Worm (Caenorhabditis elegans) whole organism, L2 larva: ENCODE data around the gene pes-8.
A peak's percentile ranks its signal among the peaks of the same experiment; 100 is the strongest.

ENCODE experiments used
- C34F6.9 ChIP-seq: fragments of 150-350 bp; optimal IDR thresholded peaks from 2 replicates; lab custom pipeline; 2014; ENCODE audit warnings: missing biosample characterization, missing genetic modification characterization
- R02D3.7 ChIP-seq: fragments of 150-350 bp; optimal IDR thresholded peaks from 2 replicates; lab custom pipeline; 2014; ENCODE audit warnings: missing biosample characterization, missing genetic modification characterization
- alr-1 ChIP-seq: fragments of 150-350 bp; optimal IDR thresholded peaks from 2 replicates; lab custom pipeline; 2014; ENCODE audit warnings: missing biosample characterization, missing genetic modification characterization
- aly-2 ChIP-seq: fragments of 150-350 bp; optimal IDR thresholded peaks from 2 replicates; lab custom pipeline; 2014; ENCODE audit warnings: missing biosample characterization, missing genetic modification characterization
- ama-1 ChIP-seq: fragments of 150-350 bp; optimal IDR thresholded peaks from 2 replicates; lab custom pipeline; 2018; ENCODE audit warnings: inconsistent platforms
- blmp-1 ChIP-seq: sonication (generic microtip); optimal IDR thresholded peaks from 2 replicates; lab custom pipeline; 2017; ENCODE audit warnings: missing genetic modification characterization, mild to moderate bottlenecking, missing compliant biosample characterization, antibody characterized with exemption, moderate library complexity; ENCODE audit not compliant: insufficient read depth
- crh-2 ChIP-seq: sonication (generic microtip); optimal IDR thresholded peaks from 2 replicates; lab custom pipeline; 2017; ENCODE audit warnings: missing biosample characterization, missing genetic modification characterization
- dmd-4 ChIP-seq: sonication (generic microtip); optimal IDR thresholded peaks from 2 replicates; lab custom pipeline; 2017; ENCODE audit warnings: missing biosample characterization, missing genetic modification characterization
- egl-27 ChIP-seq: sonication (generic microtip); optimal IDR thresholded peaks from 3 replicates; lab custom pipeline; 2017; ENCODE audit warnings: missing biosample characterization, missing genetic modification reagents, missing genetic modification characterization
- elt-1 ChIP-seq: fragments of 150-350 bp; optimal IDR thresholded peaks from 2 replicates; lab custom pipeline; 2014; ENCODE audit warnings: missing biosample characterization, missing genetic modification characterization
- elt-3 ChIP-seq: sonication (generic microtip); optimal IDR thresholded peaks from 2 replicates; lab custom pipeline; 2017; ENCODE audit warnings: missing biosample characterization, missing genetic modification characterization
- fos-1 ChIP-seq: fragments of 150-350 bp; optimal IDR thresholded peaks from 2 replicates; lab custom pipeline; 2014; ENCODE audit warnings: missing biosample characterization, missing genetic modification characterization
- gmeb-1 ChIP-seq: fragments of 150-350 bp; optimal IDR thresholded peaks from 2 replicates; lab custom pipeline; 2014; ENCODE audit warnings: missing biosample characterization, missing genetic modification characterization
- lin-13 ChIP-seq: fragments of 150-350 bp; optimal IDR thresholded peaks from 2 replicates; lab custom pipeline; 2014; ENCODE audit warnings: missing biosample characterization, missing genetic modification reagents, missing genetic modification characterization
- lin-39 ChIP-seq: fragments of 150-350 bp; optimal IDR thresholded peaks from 2 replicates; lab custom pipeline; 2014; ENCODE audit warnings: missing biosample characterization, missing genetic modification reagents, missing genetic modification characterization
- lsy-2 ChIP-seq, 2 experiments: fragments of 150-350 bp in 1 of 2; sonication (generic microtip) in 1 of 2; optimal IDR thresholded peaks; 2 replicates each; lab custom pipeline; 2014 to 2017; ENCODE audit warnings: missing biosample characterization in 2 of 2, missing genetic modification characterization in 2 of 2
- mab-5 ChIP-seq: fragments of 150-350 bp; optimal IDR thresholded peaks from 2 replicates; lab custom pipeline; 2014; ENCODE audit warnings: missing biosample characterization, missing genetic modification characterization
- mbf-1 ChIP-seq: sonication (generic microtip); optimal IDR thresholded peaks from 2 replicates; lab custom pipeline; 2017; ENCODE audit warnings: missing biosample characterization, missing genetic modification characterization
- mdl-1 ChIP-seq, 2 experiments: fragments of 150-350 bp in 1 of 2; sonication (generic microtip) in 1 of 2; optimal IDR thresholded peaks; 2 replicates each; lab custom pipeline; 2017; ENCODE audit warnings: missing biosample characterization in 2 of 2, missing genetic modification characterization in 2 of 2
- nhr-10 ChIP-seq: sonication (generic microtip); optimal IDR thresholded peaks from 2 replicates; lab custom pipeline; 2017; ENCODE audit warnings: missing biosample characterization, missing genetic modification characterization
- nhr-12 ChIP-seq: fragments of 150-350 bp; optimal IDR thresholded peaks from 2 replicates; lab custom pipeline; 2014; ENCODE audit warnings: missing biosample characterization, missing genetic modification characterization
- nhr-129 ChIP-seq: fragments of 150-350 bp; optimal IDR thresholded peaks from 2 replicates; lab custom pipeline; 2014; ENCODE audit warnings: missing biosample characterization, missing genetic modification characterization
- nhr-21 ChIP-seq: fragments of 150-350 bp; optimal IDR thresholded peaks from 2 replicates; lab custom pipeline; 2014; ENCODE audit warnings: missing biosample characterization, missing genetic modification characterization
- nhr-25 ChIP-seq: fragments of 150-350 bp; sonication (generic microtip); optimal IDR thresholded peaks from 3 replicates; lab custom pipeline; 2014; ENCODE audit warnings: missing biosample characterization, missing genetic modification characterization
- nhr-6 ChIP-seq: fragments of 150-350 bp; optimal IDR thresholded peaks from 2 replicates; lab custom pipeline; 2014; ENCODE audit warnings: missing biosample characterization, missing genetic modification characterization
- nhr-77 ChIP-seq: fragments of 150-350 bp; optimal IDR thresholded peaks from 2 replicates; lab custom pipeline; 2014; ENCODE audit warnings: missing biosample characterization, missing genetic modification characterization
- peb-1 ChIP-seq: fragments of 150-350 bp; optimal IDR thresholded peaks from 2 replicates; lab custom pipeline; 2014; ENCODE audit warnings: missing biosample characterization, missing genetic modification characterization
- skn-1 ChIP-seq: sonication (generic microtip); optimal IDR thresholded peaks from 2 replicates; lab custom pipeline; 2017; ENCODE audit warnings: missing biosample characterization, missing genetic modification characterization
- sma-9 ChIP-seq, 2 experiments: fragments of 150-350 bp in 1 of 2; sonication (generic microtip) in 1 of 2; optimal IDR thresholded peaks; 2 replicates each; lab custom pipeline; 2014 to 2016; ENCODE audit warnings: missing genetic modification characterization in 2 of 2, mild to moderate bottlenecking in 1 of 2, missing biosample characterization in 1 of 2, missing compliant biosample characterization in 1 of 2, missing genetic modification reagents in 1 of 2, moderate library complexity in 1 of 2
- unc-55 ChIP-seq: fragments of 150-350 bp; sonication (generic microtip); optimal IDR thresholded peaks from 3 replicates; lab custom pipeline; 2014; ENCODE audit warnings: missing biosample characterization, missing genetic modification reagents, missing genetic modification characterization
- unc-62 ChIP-seq: fragments of 150-350 bp; optimal IDR thresholded peaks from 2 replicates; lab custom pipeline; 2014; ENCODE audit warnings: missing biosample characterization, missing genetic modification reagents, missing genetic modification characterization
- ztf-11 ChIP-seq: sonication (generic microtip); optimal IDR thresholded peaks from 2 replicates; lab custom pipeline; 2017; ENCODE audit warnings: missing biosample characterization, missing genetic modification characterization
- ztf-4 ChIP-seq: fragments of 150-350 bp; optimal IDR thresholded peaks from 2 replicates; lab custom pipeline; 2014; ENCODE audit warnings: missing biosample characterization, missing genetic modification characterization

The pes-8 gene

ce11 chrX:9231556-9231955 is 20.0 kb upstream of the pes-8 start:
- peak; percentile 12 for TF ChIP-seq fos-1
- TF ChIP-seq alr-1 (tag; lab: Kevin White, UChicago), result no peak
- TF ChIP-seq, all 48 proteins: peak for 1

- TF ChIP-seq unc-62 (no peak), nhr-12 (tag; lab: Kevin White, UChicago) (no peak), lsy-2 (tag; optimal IDR thresholded peaks at IDR 0.05; lab: Kevin White, UChicago) (no peak), nhr-129 (no peak), fos-1 (no peak), dmd-4 (tag; lab: Kevin White, UChicago) (no peak), crh-2 (tag; lab: Kevin White, UChicago) (no peak), nhr-10 (tag; lab: Kevin White, UChicago) (no peak), nhr-25 (tag; lab: Kevin White, UChicago) (no peak), nhr-77 (tag; lab: Kevin White, UChicago) (no peak), ztf-4 (tag; lab: Kevin White, UChicago) (no peak), elt-3 (no peak), nhr-6 (no peak), alr-1 (tag; lab: Kevin White, UChicago) (no peak), mdl-1 (tag; optimal IDR thresholded peaks at IDR 0.05; lab: Kevin White, UChicago) (no peak), ztf-11 (no peak), egl-27 (tag; lab: Kevin White, UChicago) (no peak)
Observed at ce11 chrX:9232037-9232436, 19.6 kb upstream of the pes-8 start, which contains the start of gene vav-1. vav-1 (minus strand) TSS chrX:9232137.

- TF ChIP-seq ama-1 (lab: Kevin White, UChicago) (no peak), mab-5 (tag; lab: Kevin White, UChicago) (no peak)
Observed at ce11 chrX:9233805-9234204, 17.8 kb upstream of the pes-8 start.

ce11 chrX:9234518-9234917 is 17.1 kb upstream of the pes-8 start, which contains the start of gene col-175:
col-175 (minus strand) TSS chrX:9234618.
- no peak for TF ChIP-seq ztf-11
- no peak for TF ChIP-seq unc-55 (GFP tag; lab: Kevin White, UChicago)
- no peak for TF ChIP-seq crh-2 (tag; lab: Kevin White, UChicago)
- no peak for TF ChIP-seq elt-1 (tag; lab: Kevin White, UChicago)
- no peak for TF ChIP-seq ztf-4 (tag; lab: Kevin White, UChicago)
- no peak for TF ChIP-seq peb-1 (tag; lab: Kevin White, UChicago)

ce11 chrX:9237708-9238107 is 13.9 kb upstream of the pes-8 start:
- TF ChIP-seq R02D3.7 (tag; lab: Kevin White, UChicago) (no peak), nhr-21 (tag; lab: Kevin White, UChicago) (peak; percentile 31), blmp-1 (tag; lab: Kevin White, UChicago) (no peak), nhr-12 (tag; lab: Kevin White, UChicago) (no peak)

ce11 chrX:9238692-9239091 is 12.9 kb upstream of the pes-8 start:
- no peak for TF ChIP-seq elt-1 (tag; lab: Kevin White, UChicago)
- peak; percentile 25 for TF ChIP-seq sma-9 (GFP tag; optimal IDR thresholded peaks at IDR 0.05; lab: Kevin White, UChicago)
- no peak for TF ChIP-seq sma-9 (tag; optimal IDR thresholded peaks at IDR 0.05; lab: Kevin White, UChicago)
- TF ChIP-seq, all 48 proteins: peak for 1

ce11 chrX:9242123-9242522 is 9.5 kb upstream of the pes-8 start, which contains the start of gene lgc-4:
lgc-4 (minus strand) TSS chrX:9242223.
- TF ChIP-seq elt-3, result no peak
- no peak for TF ChIP-seq elt-1 (tag; lab: Kevin White, UChicago)
- no peak for TF ChIP-seq ztf-11
- no peak for TF ChIP-seq sma-9 (GFP tag; optimal IDR thresholded peaks at IDR 0.05; lab: Kevin White, UChicago)
- no peak for TF ChIP-seq sma-9 (tag; optimal IDR thresholded peaks at IDR 0.05; lab: Kevin White, UChicago)

- no peak for TF ChIP-seq aly-2 (tag; lab: Kevin White, UChicago)
- TF ChIP-seq ztf-4 (tag; lab: Kevin White, UChicago), result no peak
- TF ChIP-seq C34F6.9 (tag; lab: Kevin White, UChicago), result no peak
- TF ChIP-seq crh-2 (tag; lab: Kevin White, UChicago), result no peak
- no peak for TF ChIP-seq skn-1 (tag; lab: Kevin White, UChicago)
- TF ChIP-seq nhr-77 (tag; lab: Kevin White, UChicago), result no peak
- no peak for TF ChIP-seq lin-13 (GFP tag; lab: Kevin White, UChicago)
- no peak for TF ChIP-seq blmp-1 (tag; lab: Kevin White, UChicago)
- no peak for TF ChIP-seq egl-27 (tag; lab: Kevin White, UChicago)
- TF ChIP-seq lin-39 (tag; lab: Kevin White, UChicago), result no peak
- no peak for TF ChIP-seq mbf-1 (tag; lab: Kevin White, UChicago)
- TF ChIP-seq ama-1 (lab: Kevin White, UChicago), result no peak
- TF ChIP-seq lsy-2 (tag; optimal IDR thresholded peaks at IDR 0.05; lab: Kevin White, UChicago), result no peak
- TF ChIP-seq gmeb-1, result no peak
Observed at ce11 chrX:9243257-9243656, 8.3 kb upstream of the pes-8 start, which contains the start of gene gpa-12. gpa-12 (plus strand) TSS chrX:9243557.
